Worm (Caenorhabditis elegans): ENCODE results near the gene Y43F8B.28.

- TF ChIP-seq F13H6.1 (tag; optimal IDR thresholded peaks at IDR 0.05) (no peak), nhr-11 (tag; optimal IDR thresholded peaks at IDR 0.05) (no peak), mdl-1 (tag; optimal IDR thresholded peaks at IDR 0.05) (no peak), elt-3 (tag; optimal IDR thresholded peaks at IDR 0.05) (no peak), ceh-82 (tag; optimal IDR thresholded peaks at IDR 0.05) (no peak), ama-1 (optimal IDR thresholded peaks at IDR 0.05) (no peak), unc-39 (tag; optimal IDR thresholded peaks at IDR 0.05) (no peak), fos-1 (tag; optimal IDR thresholded peaks at IDR 0.05) (no peak)
These were observed 10.0 kb downstream of the Y43F8B.28 start for ce11 chrV:19495145-19495544.
